Fruit fly (Drosophila melanogaster): ENCODE data around the gene Sfp33A2.

Sfp33A2 gene

dm6 chr2L:11842291-11843187 lies 5.0 kb downstream of the Sfp33A2 start, which contains the start of the genes CG44008, CG14933, CG46426 and CG42486:
TSS of gene CG44008 (minus strand) at chr2L:11842445.
TSS of gene CG14933 (plus strand) at chr2L:11842828.
TSS of gene CG46426 (plus strand) at chr2L:11842828.
TSS of gene CG42486 (plus strand) at chr2L:11843137.
- TF ChIP-seq Clk (GFP tag; optimal IDR thresholded peaks at IDR 0.05) = no peak
- TF ChIP-seq cic (GFP tag; optimal IDR thresholded peaks at IDR 0.05) = peak; percentile 74
- peak; percentile 2 for TF ChIP-seq tj (GFP tag; optimal IDR thresholded peaks at IDR 0.05)
- peak; percentile 98 for TF ChIP-seq kay (GFP tag; ENCODE audit: borderline replicate concordance)

dm6 chr2L:11844278-11844677 lies 6.8 kb downstream of the Sfp33A2 start:
- TF ChIP-seq toe (GFP tag; optimal IDR thresholded peaks at IDR 0.05) (no peak), cic (GFP tag; optimal IDR thresholded peaks at IDR 0.05) (peak; percentile 90), CG12768 (GFP tag; optimal IDR thresholded peaks at IDR 0.05) (peak; percentile 4), CG33017 (tag; optimal IDR thresholded peaks at IDR 0.05) (peak; percentile 10), kay (GFP tag; ENCODE audit: borderline replicate concordance) (peak; percentile 95)

dm6 chr2L:11845159-11845788 lies 7.8 kb downstream of the Sfp33A2 start:
- TF ChIP-seq ovo (GFP tag; optimal IDR thresholded peaks at IDR 0.05) (no peak), Crg-1 (GFP tag; optimal IDR thresholded peaks at IDR 0.05) (no peak), cnc (optimal IDR thresholded peaks at IDR 0.05) (no peak), CG12768 (GFP tag; optimal IDR thresholded peaks at IDR 0.05) (no peak), Clk (GFP tag; optimal IDR thresholded peaks at IDR 0.05) (peak; percentile 22), cic (GFP tag; optimal IDR thresholded peaks at IDR 0.05) (peak; percentile 53), pad (GFP tag; optimal IDR thresholded peaks at IDR 0.05) (no peak), CG14711 (tag; optimal IDR thresholded peaks at IDR 0.05) (no peak), CG11617 (GFP tag; optimal IDR thresholded peaks at IDR 0.05) (no peak), CG7101 (tag; optimal IDR thresholded peaks at IDR 0.05) (peak; percentile 8), Hr96 (GFP tag; optimal IDR thresholded peaks at IDR 0.05) (no peak), CG7045 (GFP tag; optimal IDR thresholded peaks at IDR 0.05) (peak; percentile 24), bab1 (GFP tag; optimal IDR thresholded peaks at IDR 0.05) (no peak), toe (GFP tag; optimal IDR thresholded peaks at IDR 0.05) (no peak), tj (GFP tag; optimal IDR thresholded peaks at IDR 0.05) (peak; percentile 7), CG5204 (GFP tag; optimal IDR thresholded peaks at IDR 0.05) (no peak), kay (GFP tag; ENCODE audit: borderline replicate concordance) (peak; percentile 92), CG33017 (tag; optimal IDR thresholded peaks at IDR 0.05) (no peak), Mnt (GFP tag; optimal IDR thresholded peaks at IDR 0.05) (no peak), CG1620 (GFP tag; optimal IDR thresholded peaks at IDR 0.05) (no peak)

dm6 chr2L:11846926-11847325 lies 9.4 kb downstream of the Sfp33A2 start, which contains the start of gene Mal-B1:
TSS of gene Mal-B1 (plus strand) at chr2L:11847226.
- TF ChIP-seq CG14711 (tag; optimal IDR thresholded peaks at IDR 0.05) (no peak), cic (GFP tag; optimal IDR thresholded peaks at IDR 0.05) (no peak), CG5204 (GFP tag; optimal IDR thresholded peaks at IDR 0.05) (no peak), Clk (GFP tag; optimal IDR thresholded peaks at IDR 0.05) (no peak), kay (GFP tag; ENCODE audit: borderline replicate concordance) (no peak), CG1620 (GFP tag; optimal IDR thresholded peaks at IDR 0.05) (no peak), CG11617 (GFP tag; optimal IDR thresholded peaks at IDR 0.05) (no peak), CG7101 (tag; optimal IDR thresholded peaks at IDR 0.05) (no peak), cnc (optimal IDR thresholded peaks at IDR 0.05) (no peak), Hr96 (GFP tag; optimal IDR thresholded peaks at IDR 0.05) (no peak), CG7045 (GFP tag; optimal IDR thresholded peaks at IDR 0.05) (no peak), toe (GFP tag; optimal IDR thresholded peaks at IDR 0.05) (no peak), Crg-1 (GFP tag; optimal IDR thresholded peaks at IDR 0.05) (no peak), bab1 (GFP tag; optimal IDR thresholded peaks at IDR 0.05) (no peak), CG33017 (tag; optimal IDR thresholded peaks at IDR 0.05) (no peak)

dm6 chr2L:11849658-11850057 lies 12.1 kb downstream of the Sfp33A2 start, which contains the start of gene Mal-B2:
TSS of gene Mal-B2 (plus strand) at chr2L:11849958.
- TF ChIP-seq CG33017 (tag; optimal IDR thresholded peaks at IDR 0.05) (peak; percentile 23), Hr96 (GFP tag; optimal IDR thresholded peaks at IDR 0.05) (no peak), CG7045 (GFP tag; optimal IDR thresholded peaks at IDR 0.05) (no peak), CG7101 (tag; optimal IDR thresholded peaks at IDR 0.05) (peak; percentile 25), CG12768 (GFP tag; optimal IDR thresholded peaks at IDR 0.05) (no peak), CG14711 (tag; optimal IDR thresholded peaks at IDR 0.05) (peak; percentile 56)

- no peak for TF ChIP-seq pad (GFP tag; optimal IDR thresholded peaks at IDR 0.05)
- TF ChIP-seq CG33017 (tag; optimal IDR thresholded peaks at IDR 0.05) = no peak
- TF ChIP-seq cic (GFP tag; optimal IDR thresholded peaks at IDR 0.05) = no peak
- TF ChIP-seq kay (GFP tag; ENCODE audit: borderline replicate concordance) = no peak
- no peak for TF ChIP-seq Crg-1 (GFP tag; optimal IDR thresholded peaks at IDR 0.05)
- TF ChIP-seq CG11617 (GFP tag; optimal IDR thresholded peaks at IDR 0.05) = no peak
- no peak for TF ChIP-seq CG5204 (GFP tag; optimal IDR thresholded peaks at IDR 0.05)
- TF ChIP-seq CG1620 (GFP tag; optimal IDR thresholded peaks at IDR 0.05) = no peak
- no peak for TF ChIP-seq Hr96 (GFP tag; optimal IDR thresholded peaks at IDR 0.05)
- TF ChIP-seq cnc (optimal IDR thresholded peaks at IDR 0.05) = no peak
These were observed 15.6 kb downstream of the Sfp33A2 start, which contains the start of gene CG42751 for dm6 chr2L:11853130-11853529. TSS of gene CG42751 (plus strand) at chr2L:11853430.
